Fruit fly (Drosophila melanogaster) whole organism, embryonic: Measurements from ENCODE around the gene CG43922.

Experiments
- Asciz ChIP-seq: fragments of 200-800 bp; sonication (Bioruptor generic); optimal IDR thresholded peaks from 2 replicates; lab custom pipeline; 2017; ENCODE audit warnings: missing biosample characterization, mild to moderate bottlenecking, missing genetic modification characterization, missing genetic modification reagents
- Atf6 ChIP-seq: fragments of 200-800 bp; sonication (Bioruptor generic); IDR thresholded peaks from 2 replicates; pipeline ENCODE4 v1.3.6; 2022; ENCODE audit warnings: missing biosample characterization, missing genetic modification characterization
- Awh ChIP-seq: fragments of 200-800 bp; sonication (Bioruptor generic); IDR thresholded peaks from 2 replicates; pipeline ENCODE4, ENCODE4 v1.3.6; 2022; ENCODE audit warnings: missing biosample characterization, missing genetic modification characterization
- Bgb ChIP-seq: fragments of 200-800 bp; sonication (Bioruptor generic); IDR thresholded peaks from 2 replicates; pipeline ENCODE4 v1.3.6; 2022; ENCODE audit warnings: missing biosample characterization, missing genetic modification characterization; ENCODE audit not compliant: partially characterized antibody
- CG10267 ChIP-seq: fragments of 200-800 bp; sonication (Bioruptor generic); optimal IDR thresholded peaks from 2 replicates; lab custom pipeline; 2018; ENCODE audit warnings: missing biosample characterization, mild to moderate bottlenecking, missing genetic modification characterization, moderate library complexity
- CG10274 ChIP-seq: fragments of 200-800 bp; sonication (Bioruptor generic); optimal IDR thresholded peaks from 3 replicates; lab custom pipeline; 2017; ENCODE audit warnings: missing biosample characterization, mild to moderate bottlenecking, missing genetic modification characterization
- CG10979 ChIP-seq: fragments of 200-800 bp; sonication (Bioruptor generic); optimal IDR thresholded peaks from 2 replicates; lab custom pipeline; 2018; ENCODE audit warnings: missing biosample characterization, mild to moderate bottlenecking, missing genetic modification characterization, moderate library complexity
- CG11696 ChIP-seq: fragments of 200-800 bp; sonication (Bioruptor generic); IDR thresholded peaks from 2 replicates; pipeline ENCODE4 v1.3.6; 2022; ENCODE audit warnings: missing biosample characterization, missing genetic modification characterization
- CG11723 ChIP-seq: fragments of 200-800 bp; sonication (Bioruptor generic); optimal IDR thresholded peaks from 2 replicates; lab custom pipeline; 2017; ENCODE audit warnings: missing biosample characterization, mild to moderate bottlenecking, missing genetic modification characterization
- CG15514 ChIP-seq: fragments of 200-800 bp; sonication (Bioruptor generic); optimal IDR thresholded peaks from 3 replicates; lab custom pipeline; 2017; ENCODE audit warnings: missing biosample characterization, missing genetic modification characterization, mild to moderate bottlenecking, moderate library complexity, missing genetic modification reagents
- CG16813 ChIP-seq: fragments of 200-800 bp; sonication (Bioruptor generic); IDR thresholded peaks from 3 replicates; pipeline ENCODE4 v1.3.6; 2022; ENCODE audit warnings: missing biosample characterization, missing genetic modification characterization; ENCODE audit not compliant: partially characterized antibody
- CG16863 ChIP-seq: fragments of 200-800 bp; sonication (Bioruptor generic); optimal IDR thresholded peaks from 3 replicates; lab custom pipeline; 2016; ENCODE audit warnings: missing biosample characterization, missing genetic modification characterization
- CG17802 ChIP-seq: fragments of 200-800 bp; sonication (Bioruptor generic); optimal IDR thresholded peaks from 2 replicates; lab custom pipeline; 2018; ENCODE audit warnings: missing biosample characterization, mild to moderate bottlenecking, missing genetic modification characterization, moderate library complexity
- CG18599 ChIP-seq: fragments of 200-800 bp; sonication (Bioruptor generic); optimal IDR thresholded peaks from 3 replicates; lab custom pipeline; 2017; ENCODE audit warnings: missing biosample characterization, missing genetic modification characterization, mild to moderate bottlenecking, moderate library complexity, missing genetic modification reagents
- CG2199 ChIP-seq: fragments of 200-800 bp; sonication (Bioruptor generic); IDR thresholded peaks from 3 replicates; pipeline ENCODE4 v1.3.6; 2022; ENCODE audit warnings: missing biosample characterization, missing genetic modification characterization
- CG33557 ChIP-seq: fragments of 200-800 bp; sonication (Bioruptor generic); optimal IDR thresholded peaks from 2 replicates; lab custom pipeline; 2019; ENCODE audit warnings: missing biosample characterization, mild to moderate bottlenecking, missing genetic modification characterization, moderate library complexity
- CG34376 ChIP-seq: fragments of 200-800 bp; sonication (Bioruptor generic); optimal IDR thresholded peaks from 2 replicates; lab custom pipeline; 2018; ENCODE audit warnings: missing biosample characterization, mild to moderate bottlenecking, missing genetic modification characterization
- CG3838 ChIP-seq: fragments of 200-800 bp; sonication (Bioruptor generic); optimal IDR thresholded peaks from 3 replicates; lab custom pipeline; 2016; ENCODE audit warnings: missing biosample characterization, missing genetic modification characterization
- CG4282 ChIP-seq: fragments of 200-800 bp; sonication (Bioruptor generic); optimal IDR thresholded peaks from 2 replicates; lab custom pipeline; 2016; ENCODE audit warnings: missing biosample characterization, missing genetic modification characterization
- CG5180 ChIP-seq: fragments of 200-800 bp; sonication (Bioruptor generic); optimal IDR thresholded peaks from 3 replicates; lab custom pipeline; 2017; ENCODE audit warnings: missing biosample characterization, missing genetic modification characterization, mild to moderate bottlenecking, moderate library complexity, missing genetic modification reagents
- CG6254 ChIP-seq: fragments of 200-800 bp; sonication (Bioruptor generic); optimal IDR thresholded peaks from 3 replicates; lab custom pipeline; 2017; ENCODE audit warnings: mild to moderate bottlenecking, missing biosample characterization, missing genetic modification reagents, missing genetic modification characterization
- CG6654 ChIP-seq: fragments of 200-800 bp; sonication (Bioruptor generic); optimal IDR thresholded peaks from 2 replicates; lab custom pipeline; 2017; ENCODE audit warnings: missing biosample characterization, mild to moderate bottlenecking, missing genetic modification characterization
- CoRest ChIP-seq: fragments of 200-800 bp; sonication (Bioruptor generic); optimal IDR thresholded peaks from 3 replicates; lab custom pipeline; 2018; ENCODE audit warnings: missing biosample characterization, mild to moderate bottlenecking, missing genetic modification characterization, moderate library complexity
- D19B ChIP-seq: fragments of 200-800 bp; sonication (Bioruptor generic); optimal IDR thresholded peaks from 2 replicates; lab custom pipeline; 2017; ENCODE audit warnings: missing biosample characterization, mild to moderate bottlenecking, missing genetic modification characterization
- Dbx ChIP-seq: fragments of 200-800 bp; sonication (Bioruptor generic); IDR thresholded peaks from 3 replicates; pipeline ENCODE4 v1.3.6; 2022; ENCODE audit warnings: missing biosample characterization, missing genetic modification characterization
- Dref ChIP-seq: fragments of 200-800 bp; sonication (Bioruptor generic); IDR thresholded peaks from 2 replicates; pipeline ENCODE4 v1.3.6; 2022; ENCODE audit warnings: missing biosample characterization, missing genetic modification characterization
- GATAe ChIP-seq: fragments of 200-800 bp; sonication (Bioruptor generic); conservative IDR thresholded peaks from 2 replicates; pipeline ENCODE4 v1.3.6; 2022; ENCODE audit warnings: missing biosample characterization, missing genetic modification characterization
- Hand ChIP-seq: fragments of 200-800 bp; sonication (Bioruptor generic); optimal IDR thresholded peaks from 2 replicates; lab custom pipeline; 2017; ENCODE audit warnings: mild to moderate bottlenecking, missing biosample characterization, missing genetic modification reagents, missing genetic modification characterization
- HmgD ChIP-seq: fragments of 200-800 bp; sonication (Bioruptor generic); optimal IDR thresholded peaks from 3 replicates; lab custom pipeline; 2016; ENCODE audit warnings: missing biosample characterization, missing genetic modification characterization
- HmgZ ChIP-seq: fragments of 200-800 bp; sonication (Bioruptor generic); optimal IDR thresholded peaks from 2 replicates; lab custom pipeline; 2018; ENCODE audit warnings: missing biosample characterization, mild to moderate bottlenecking, missing genetic modification characterization
- Jarid2 ChIP-seq: fragments of 200-800 bp; sonication (Bioruptor generic); optimal IDR thresholded peaks from 3 replicates; lab custom pipeline; 2017; ENCODE audit warnings: mild to moderate bottlenecking, missing biosample characterization, missing genetic modification reagents, missing genetic modification characterization
- Meics ChIP-seq: fragments of 200-800 bp; sonication (Bioruptor generic); optimal IDR thresholded peaks from 2 replicates; lab custom pipeline; 2017; ENCODE audit warnings: missing biosample characterization, mild to moderate bottlenecking, missing genetic modification characterization
- Oli ChIP-seq: fragments of 200-800 bp; sonication (Bioruptor generic); optimal IDR thresholded peaks from 2 replicates; lab custom pipeline; 2018; ENCODE audit warnings: missing biosample characterization, mild to moderate bottlenecking, missing genetic modification characterization, moderate library complexity
- Scr ChIP-seq: fragments of 200-800 bp; sonication (Bioruptor generic); IDR thresholded peaks from 2 replicates; pipeline ENCODE4 v1.3.6; 2022; ENCODE audit warnings: missing biosample characterization, missing genetic modification characterization; ENCODE audit not compliant: partially characterized antibody
- ac ChIP-seq: fragments of 200-800 bp; sonication (Bioruptor generic); optimal IDR thresholded peaks from 3 replicates; lab custom pipeline; 2017; ENCODE audit warnings: missing biosample characterization, mild to moderate bottlenecking, missing genetic modification characterization
- chinmo ChIP-seq: fragments of 200-800 bp; sonication (Bioruptor generic); IDR thresholded peaks from 4 replicates; pipeline ENCODE4 v1.3.6; 2022; ENCODE audit warnings: missing biosample characterization, missing genetic modification characterization; ENCODE audit not compliant: partially characterized antibody
- crc ChIP-seq: fragments of 200-800 bp; sonication (Bioruptor generic); optimal IDR thresholded peaks from 2 replicates; lab custom pipeline; 2016; ENCODE audit warnings: missing biosample characterization, missing genetic modification characterization
- dpn ChIP-seq, 2 experiments: fragments of 200-800 bp; sonication (Bioruptor generic); optimal IDR thresholded peaks; 3 replicates each; lab custom pipeline; 2016; ENCODE audit warnings: missing biosample characterization in 2 of 2, missing genetic modification characterization in 2 of 2
- gro ChIP-seq: fragments of 200-800 bp; sonication (Bioruptor generic); optimal IDR thresholded peaks from 2 replicates; lab custom pipeline; 2016; ENCODE audit warnings: missing biosample characterization, missing genetic modification characterization
- ham ChIP-seq: fragments of 200-800 bp; sonication (Bioruptor generic); IDR thresholded peaks from 2 replicates; pipeline ENCODE4 v1.3.6; 2022; ENCODE audit warnings: missing biosample characterization, missing genetic modification characterization
- insv ChIP-seq, 2 experiments: fragments of 200-800 bp; sonication (Bioruptor generic); optimal IDR thresholded peaks; 3 replicates each; lab custom pipeline; 2016 to 2018; ENCODE audit warnings: missing biosample characterization in 2 of 2, missing genetic modification characterization in 2 of 2
- phol ChIP-seq: fragments of 200-800 bp; sonication (Bioruptor generic); optimal IDR thresholded peaks from 3 replicates; lab custom pipeline; 2018; ENCODE audit warnings: missing biosample characterization, mild to moderate bottlenecking, missing genetic modification characterization, moderate library complexity
- pnt ChIP-seq: fragments of 200-800 bp; sonication (Bioruptor generic); optimal IDR thresholded peaks from 3 replicates; lab custom pipeline; 2016; ENCODE audit warnings: missing biosample characterization, missing genetic modification characterization
- sd ChIP-seq: fragments of 200-800 bp; sonication (Bioruptor generic); optimal IDR thresholded peaks from 3 replicates; lab custom pipeline; 2018; ENCODE audit warnings: missing biosample characterization, mild to moderate bottlenecking, missing genetic modification characterization, moderate library complexity
- sens ChIP-seq: fragments of 200-800 bp; sonication (Bioruptor generic); peaks from one replicate; lab custom pipeline; 2016; ENCODE audit warnings: missing biosample characterization, missing genetic modification characterization
- slp2 ChIP-seq: fragments of 200-800 bp; sonication (Bioruptor generic); optimal IDR thresholded peaks from 2 replicates; lab custom pipeline; 2016; ENCODE audit warnings: missing biosample characterization, missing genetic modification characterization
- unc-4 ChIP-seq: fragments of 200-800 bp; sonication (Bioruptor generic); IDR thresholded peaks from 2 replicates; pipeline ENCODE4 v1.3.6; 2022; ENCODE audit warnings: missing biosample characterization, missing genetic modification characterization; ENCODE audit not compliant: partially characterized antibody
- zfh1 ChIP-seq: fragments of 200-800 bp; sonication (Bioruptor generic); IDR thresholded peaks from 3 replicates; pipeline ENCODE4 v1.3.6; 2022; ENCODE audit warnings: missing biosample characterization, missing genetic modification characterization

CG43922 gene

DNA sequence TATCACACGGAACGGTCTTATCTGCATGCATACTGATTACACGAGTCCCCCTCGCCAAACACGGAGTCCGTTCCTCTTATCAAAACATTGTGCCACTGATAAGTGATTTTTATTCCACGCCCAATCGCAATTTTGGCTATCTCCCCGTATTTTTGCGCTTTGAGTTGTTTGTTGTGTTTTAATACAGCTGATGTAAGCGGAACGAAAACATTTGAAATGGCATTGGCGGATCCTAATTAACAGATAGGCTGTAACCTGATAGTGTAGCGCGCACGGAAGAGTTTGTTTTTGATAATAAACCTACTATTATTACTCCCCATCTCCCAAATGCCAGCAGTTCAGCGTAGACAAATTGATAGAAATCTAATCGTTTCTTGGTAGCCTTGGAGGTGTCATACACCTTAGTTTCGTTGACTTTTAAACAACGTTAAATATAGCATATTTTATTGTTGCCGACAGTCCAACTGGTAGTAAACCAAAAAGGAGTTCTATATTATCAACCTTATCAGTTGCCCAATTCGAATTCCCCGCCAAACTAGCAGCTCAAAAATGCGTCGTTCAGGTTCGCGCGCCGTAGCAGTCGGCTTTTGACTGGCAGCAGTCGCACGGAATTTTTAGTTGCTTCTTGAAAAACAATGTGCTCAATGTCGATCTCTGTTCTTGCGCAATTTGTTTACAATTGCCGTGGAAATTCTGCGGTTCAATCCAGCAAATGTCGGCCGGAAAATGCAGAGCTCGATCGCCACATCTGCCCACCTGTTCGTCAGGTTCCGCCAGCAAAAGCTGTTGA lies 34.7 kb upstream of the CG43922 start (continued):
- TF ChIP-seq phol (tag; lab: Kevin White, UChicago) (peak; percentile 17), CG15514 (GFP tag; lab: Kevin White, UChicago) (peak; percentile 97), GATAe (peak; percentile 79), unc-4 (GFP tag; lab: Robert Waterston, UW) (no peak), CG10979 (no peak), ham (no peak), CG33557 (GFP tag; lab: Kevin White, UChicago) (no peak), Awh (GFP tag; lab: Robert Waterston, UW) (no peak), Dbx (GFP tag; lab: Robert Waterston, UW) (peak; percentile 48; the same call in 1 of the 3 replicates), CG3838 (GFP tag; lab: Kevin White, UChicago) (no peak), D19B (GFP tag; lab: Kevin White, UChicago) (peak; percentile 15), sd (tag; lab: Kevin White, UChicago) (peak; percentile 98), CG16813 (no peak), CG16863 (no peak), CG34376 (GFP tag; lab: Kevin White, UChicago) (peak; percentile 98), Scr (GFP tag; lab: Robert Waterston, UW) (peak; percentile 17; the same call in 1 of the 2 replicates), Jarid2 (GFP tag; lab: Kevin White, UChicago) (peak; percentile 19), CG11696 (GFP tag; lab: Robert Waterston, UW) (no peak), insv (GFP tag; optimal IDR thresholded peaks at IDR 0.05; lab: Kevin White, UChicago) (no peak), zfh1 (no peak), CG4282 (GFP tag; lab: Kevin White, UChicago) (no peak), crc (GFP tag; lab: Kevin White, UChicago) (no peak), HmgD (GFP tag; lab: Kevin White, UChicago) (peak; percentile 39), Meics (GFP tag; lab: Kevin White, UChicago) (peak; percentile 5), Bgb (GFP tag; lab: Robert Waterston, UW) (peak; percentile 46), gro (GFP tag; lab: Kevin White, UChicago) (no peak), CG5180 (GFP tag; lab: Kevin White, UChicago) (no peak), slp2 (GFP tag; lab: Kevin White, UChicago) (peak; percentile 12), CG10274 (peak; percentile 83), Asciz (GFP tag; lab: Kevin White, UChicago) (no peak), CG11723 (GFP tag; lab: Kevin White, UChicago) (no peak), ac (GFP tag; lab: Kevin White, UChicago) (no peak), chinmo (GFP tag; lab: Robert Waterston, UW) (0 out of 4 replicates have a peak, but pooled peaks have one; percentile 19), CG18599 (GFP tag; lab: Kevin White, UChicago) (peak; percentile 43), HmgZ (tag; lab: Kevin White, UChicago) (peak; percentile 74), pnt (GFP tag; lab: Kevin White, UChicago) (no peak), Atf6 (GFP tag; lab: Robert Waterston, UW) (no peak), CG10267 (tag; lab: Kevin White, UChicago) (peak; percentile 23), CG6654 (GFP tag; lab: Kevin White, UChicago) (no peak), CG17802 (tag; lab: Kevin White, UChicago) (no peak), CG6254 (no peak), CoRest (tag; lab: Kevin White, UChicago) (peak; percentile 34), Hand (GFP tag; lab: Kevin White, UChicago) (no peak), Dref (GFP tag; lab: Robert Waterston, UW) (peak; percentile 44), sens (GFP tag; lab: Kevin White, UChicago) (peak; percentile 67), dpn (GFP tag; optimal IDR thresholded peaks at IDR 0.05; lab: Kevin White, UChicago) (peak; percentile 0 to 24), Oli (tag; lab: Kevin White, UChicago) (no peak), CG2199 (peak; percentile 87)
